Worm (Caenorhabditis elegans): Measurements from ENCODE around the gene ints-6.
"Not testable (repeated sequence)": the region's sequence is repeated elsewhere in the genome, so short reads cannot be mapped to it uniquely, and the experiment has no call there.

The ints-6 gene

ce11 chrIV:8708046-8708445 lies 16.5 kb downstream of the ints-6 start:
- no peak for TF ChIP-seq ztf-23 (GFP tag; IDR thresholded peaks at IDR 0.05)
- no peak for TF ChIP-seq tab-1 (GFP tag; IDR thresholded peaks at IDR 0.05)
- TF ChIP-seq klf-2 (GFP tag; conservative IDR thresholded peaks at IDR 0.05) = no peak
- no peak for TF ChIP-seq ztf-29 (GFP tag; IDR thresholded peaks at IDR 0.05)
- TF ChIP-seq T22C8.4 (GFP tag; IDR thresholded peaks at IDR 0.05) = no peak
- no peak for TF ChIP-seq med-1 (GFP tag; optimal IDR thresholded peaks at IDR 0.05; ENCODE audit: insufficient read depth)
- TF ChIP-seq cog-1 (tag; optimal IDR thresholded peaks at IDR 0.05) = no peak
- no peak for TF ChIP-seq flt-1 (GFP tag; IDR thresholded peaks at IDR 0.05)
- no peak for TF ChIP-seq ref-1 (GFP tag; conservative IDR thresholded peaks at IDR 0.05)

ce11 chrIV:8715032-8715431 lies 23.5 kb downstream of the ints-6 start, which contains the start of the genes parg-2 and ipla-5:
TSS of gene parg-2 (minus strand) at chrIV:8715132.
TSS of gene ipla-5 (plus strand) at chrIV:8715247.
- not testable (repeated sequence) for TF ChIP-seq ztf-23 (GFP tag; IDR thresholded peaks at IDR 0.05); med-1 (GFP tag; optimal IDR thresholded peaks at IDR 0.05; ENCODE audit: insufficient read depth); tab-1 (GFP tag; IDR thresholded peaks at IDR 0.05)

ce11 chrIV:8718153-8718552 lies 26.6 kb downstream of the ints-6 start, which contains the start of gene H23L24.1:
TSS of gene H23L24.1 (plus strand) at chrIV:8718453.
- TF ChIP-seq ztf-29 (GFP tag; IDR thresholded peaks at IDR 0.05) (no peak), med-1 (GFP tag; optimal IDR thresholded peaks at IDR 0.05; ENCODE audit: insufficient read depth) (no peak), flt-1 (GFP tag; IDR thresholded peaks at IDR 0.05) (no peak), cog-1 (tag; optimal IDR thresholded peaks at IDR 0.05) (no peak), tab-1 (GFP tag; IDR thresholded peaks at IDR 0.05) (no peak), T22C8.4 (GFP tag; IDR thresholded peaks at IDR 0.05) (no peak)

ce11 chrIV:8722801-8723200 lies 31.3 kb downstream of the ints-6 start:
- TF ChIP-seq ztf-23 (GFP tag; IDR thresholded peaks at IDR 0.05) = no peak
- no peak for TF ChIP-seq klf-2 (GFP tag; conservative IDR thresholded peaks at IDR 0.05)
- TF ChIP-seq ztf-29 (GFP tag; IDR thresholded peaks at IDR 0.05) = no peak
- no peak for TF ChIP-seq med-1 (GFP tag; optimal IDR thresholded peaks at IDR 0.05; ENCODE audit: insufficient read depth)
- no peak for TF ChIP-seq T22C8.4 (GFP tag; IDR thresholded peaks at IDR 0.05)
- no peak for TF ChIP-seq ref-1 (GFP tag; conservative IDR thresholded peaks at IDR 0.05)
- TF ChIP-seq flt-1 (GFP tag; IDR thresholded peaks at IDR 0.05) = no peak
- TF ChIP-seq cog-1 (tag; optimal IDR thresholded peaks at IDR 0.05) = no peak
- no peak for TF ChIP-seq tab-1 (GFP tag; IDR thresholded peaks at IDR 0.05)

ce11 chrIV:8723720-8724119 lies 32.2 kb downstream of the ints-6 start, which contains the start of gene F21D5.9:
TSS of gene F21D5.9 (plus strand) at chrIV:8724020.
- TF ChIP-seq flt-1 (GFP tag; IDR thresholded peaks at IDR 0.05) (no peak), tab-1 (GFP tag; IDR thresholded peaks at IDR 0.05) (no peak), cog-1 (tag; optimal IDR thresholded peaks at IDR 0.05) (no peak), ztf-23 (GFP tag; IDR thresholded peaks at IDR 0.05) (no peak), klf-2 (GFP tag; conservative IDR thresholded peaks at IDR 0.05) (no peak), ztf-29 (GFP tag; IDR thresholded peaks at IDR 0.05) (no peak), med-1 (GFP tag; optimal IDR thresholded peaks at IDR 0.05; ENCODE audit: insufficient read depth) (no peak), ref-1 (GFP tag; conservative IDR thresholded peaks at IDR 0.05) (no peak), T22C8.4 (GFP tag; IDR thresholded peaks at IDR 0.05) (no peak)

ce11 chrIV:8724907-8725306 lies 33.4 kb downstream of the ints-6 start:
- no peak for TF ChIP-seq med-1 (GFP tag; optimal IDR thresholded peaks at IDR 0.05; ENCODE audit: insufficient read depth)
- no peak for TF ChIP-seq T22C8.4 (GFP tag; IDR thresholded peaks at IDR 0.05)
- no peak for TF ChIP-seq ref-1 (GFP tag; conservative IDR thresholded peaks at IDR 0.05)
- no peak for TF ChIP-seq ztf-23 (GFP tag; IDR thresholded peaks at IDR 0.05)
- no peak for TF ChIP-seq cog-1 (tag; optimal IDR thresholded peaks at IDR 0.05)
- no peak for TF ChIP-seq ztf-29 (GFP tag; IDR thresholded peaks at IDR 0.05)
- TF ChIP-seq tab-1 (GFP tag; IDR thresholded peaks at IDR 0.05) = no peak
- TF ChIP-seq flt-1 (GFP tag; IDR thresholded peaks at IDR 0.05) = no peak
- TF ChIP-seq klf-2 (GFP tag; conservative IDR thresholded peaks at IDR 0.05) = no peak

- TF ChIP-seq flt-1 (GFP tag; IDR thresholded peaks at IDR 0.05) (no peak), ztf-23 (GFP tag; IDR thresholded peaks at IDR 0.05) (no peak), tab-1 (GFP tag; IDR thresholded peaks at IDR 0.05) (no peak), med-1 (GFP tag; optimal IDR thresholded peaks at IDR 0.05; ENCODE audit: insufficient read depth) (no peak), klf-2 (GFP tag; conservative IDR thresholded peaks at IDR 0.05) (no peak), T22C8.4 (GFP tag; IDR thresholded peaks at IDR 0.05) (no peak), ztf-29 (GFP tag; IDR thresholded peaks at IDR 0.05) (no peak), cog-1 (tag; optimal IDR thresholded peaks at IDR 0.05) (no peak)
These were observed 33.8 kb downstream of the ints-6 start, which contains the start of gene pgm-3 for ce11 chrIV:8725345-8725744. TSS of gene pgm-3 (plus strand) at chrIV:8725722.

- TF ChIP-seq tab-1 (GFP tag; IDR thresholded peaks at IDR 0.05) (no peak), T22C8.4 (GFP tag; IDR thresholded peaks at IDR 0.05) (no peak), ztf-29 (GFP tag; IDR thresholded peaks at IDR 0.05) (no peak), ref-1 (GFP tag; conservative IDR thresholded peaks at IDR 0.05) (no peak), flt-1 (GFP tag; IDR thresholded peaks at IDR 0.05) (no peak), cog-1 (tag; optimal IDR thresholded peaks at IDR 0.05) (no peak), med-1 (GFP tag; optimal IDR thresholded peaks at IDR 0.05; ENCODE audit: insufficient read depth) (no peak), klf-2 (GFP tag; conservative IDR thresholded peaks at IDR 0.05) (no peak), ztf-23 (GFP tag; IDR thresholded peaks at IDR 0.05) (no peak)
These were observed 36.6 kb downstream of the ints-6 start, which contains the start of gene otub-3 for ce11 chrIV:8728122-8728521. TSS of gene otub-3 (plus strand) at chrIV:8728177.

ce11 chrIV:8729636-8730035 lies 38.1 kb downstream of the ints-6 start:
- TF ChIP-seq med-1 (GFP tag; optimal IDR thresholded peaks at IDR 0.05; ENCODE audit: insufficient read depth) (no peak), ztf-29 (GFP tag; IDR thresholded peaks at IDR 0.05) (no peak), T22C8.4 (GFP tag; IDR thresholded peaks at IDR 0.05) (no peak), cog-1 (tag; optimal IDR thresholded peaks at IDR 0.05) (no peak), tab-1 (GFP tag; IDR thresholded peaks at IDR 0.05) (no peak), flt-1 (GFP tag; IDR thresholded peaks at IDR 0.05) (no peak), klf-2 (GFP tag; conservative IDR thresholded peaks at IDR 0.05) (no peak), ref-1 (GFP tag; conservative IDR thresholded peaks at IDR 0.05) (no peak), ztf-23 (GFP tag; IDR thresholded peaks at IDR 0.05) (no peak)

ce11 chrIV:8730469-8730868 lies 38.9 kb downstream of the ints-6 start, which contains the start of gene F21D5.3:
TSS of gene F21D5.3 (plus strand) at chrIV:8730815.
- TF ChIP-seq klf-2 (GFP tag; conservative IDR thresholded peaks at IDR 0.05) (no peak), tab-1 (GFP tag; IDR thresholded peaks at IDR 0.05) (no peak), ztf-29 (GFP tag; IDR thresholded peaks at IDR 0.05) (no peak), T22C8.4 (GFP tag; IDR thresholded peaks at IDR 0.05) (no peak), flt-1 (GFP tag; IDR thresholded peaks at IDR 0.05) (no peak), ref-1 (GFP tag; conservative IDR thresholded peaks at IDR 0.05) (no peak)

Data from whole organism, midembryonic.